Worm (Caenorhabditis elegans) whole organism, L2 larva: ENCODE measurements around the gene ndnf-1.

ENCODE experiments used
- C34F6.9 ChIP-seq: fragments of 150-350 bp; optimal IDR thresholded peaks from 2 replicates; lab custom pipeline; 2014; ENCODE audit warnings: missing biosample characterization, missing genetic modification characterization
- F13H6.1 ChIP-seq: sonication (generic microtip); optimal IDR thresholded peaks from 2 replicates; lab custom pipeline; 2016; ENCODE audit warnings: missing genetic modification characterization, missing compliant biosample characterization
- R02D3.7 ChIP-seq: fragments of 150-350 bp; optimal IDR thresholded peaks from 2 replicates; lab custom pipeline; 2014; ENCODE audit warnings: missing biosample characterization, missing genetic modification characterization
- Y55F3AM.14 ChIP-seq: fragments of 200-800 bp; sonication (Bioruptor generic); optimal IDR thresholded peaks from 2 replicates; lab custom pipeline; 2018; ENCODE audit warnings: mild to moderate bottlenecking, missing genetic modification characterization, missing compliant biosample characterization
- ZK546.5 ChIP-seq: sonication (generic microtip); optimal IDR thresholded peaks from 2 replicates; lab custom pipeline; 2017; ENCODE audit warnings: missing biosample characterization, missing genetic modification characterization
- aly-2 ChIP-seq: fragments of 150-350 bp; optimal IDR thresholded peaks from 2 replicates; lab custom pipeline; 2014; ENCODE audit warnings: missing biosample characterization, missing genetic modification characterization
- ama-1 ChIP-seq: fragments of 150-350 bp; optimal IDR thresholded peaks from 2 replicates; lab custom pipeline; 2018; ENCODE audit warnings: inconsistent platforms
- blmp-1 ChIP-seq: sonication (generic microtip); optimal IDR thresholded peaks from 2 replicates; lab custom pipeline; 2017; ENCODE audit warnings: missing genetic modification characterization, mild to moderate bottlenecking, missing compliant biosample characterization, antibody characterized with exemption, moderate library complexity; ENCODE audit not compliant: insufficient read depth
- ceh-16 ChIP-seq: fragments of 150-350 bp; optimal IDR thresholded peaks from 2 replicates; lab custom pipeline; 2014; ENCODE audit warnings: missing biosample characterization, missing genetic modification characterization
- egl-27 ChIP-seq: sonication (generic microtip); optimal IDR thresholded peaks from 3 replicates; lab custom pipeline; 2017; ENCODE audit warnings: missing biosample characterization, missing genetic modification reagents, missing genetic modification characterization
- elt-1 ChIP-seq: fragments of 150-350 bp; optimal IDR thresholded peaks from 2 replicates; lab custom pipeline; 2014; ENCODE audit warnings: missing biosample characterization, missing genetic modification characterization
- elt-3 ChIP-seq: sonication (generic microtip); optimal IDR thresholded peaks from 2 replicates; lab custom pipeline; 2017; ENCODE audit warnings: missing biosample characterization, missing genetic modification characterization
- fos-1 ChIP-seq: fragments of 150-350 bp; optimal IDR thresholded peaks from 2 replicates; lab custom pipeline; 2014; ENCODE audit warnings: missing biosample characterization, missing genetic modification characterization
- gmeb-1 ChIP-seq: fragments of 150-350 bp; optimal IDR thresholded peaks from 2 replicates; lab custom pipeline; 2014; ENCODE audit warnings: missing biosample characterization, missing genetic modification characterization
- lin-11 ChIP-seq: fragments of 150-350 bp; sonication (generic microtip); optimal IDR thresholded peaks from 2 replicates; lab custom pipeline; 2014; ENCODE audit warnings: missing biosample characterization, missing genetic modification characterization, inconsistent platforms, mixed read lengths
- lin-13 ChIP-seq: fragments of 150-350 bp; optimal IDR thresholded peaks from 2 replicates; lab custom pipeline; 2014; ENCODE audit warnings: missing biosample characterization, missing genetic modification reagents, missing genetic modification characterization
- lsy-2 ChIP-seq, 2 experiments: fragments of 150-350 bp in 1 of 2; sonication (generic microtip) in 1 of 2; optimal IDR thresholded peaks; 2 replicates each; lab custom pipeline; 2014 to 2017; ENCODE audit warnings: missing biosample characterization in 2 of 2, missing genetic modification characterization in 2 of 2
- mbf-1 ChIP-seq: sonication (generic microtip); optimal IDR thresholded peaks from 2 replicates; lab custom pipeline; 2017; ENCODE audit warnings: missing biosample characterization, missing genetic modification characterization
- mdl-1 ChIP-seq, 2 experiments: fragments of 150-350 bp in 1 of 2; sonication (generic microtip) in 1 of 2; optimal IDR thresholded peaks; 2 replicates each; lab custom pipeline; 2017; ENCODE audit warnings: missing biosample characterization in 2 of 2, missing genetic modification characterization in 2 of 2
- nhr-10 ChIP-seq: sonication (generic microtip); optimal IDR thresholded peaks from 2 replicates; lab custom pipeline; 2017; ENCODE audit warnings: missing biosample characterization, missing genetic modification characterization
- nhr-12 ChIP-seq: fragments of 150-350 bp; optimal IDR thresholded peaks from 2 replicates; lab custom pipeline; 2014; ENCODE audit warnings: missing biosample characterization, missing genetic modification characterization
- nhr-129 ChIP-seq: fragments of 150-350 bp; optimal IDR thresholded peaks from 2 replicates; lab custom pipeline; 2014; ENCODE audit warnings: missing biosample characterization, missing genetic modification characterization
- nhr-21 ChIP-seq: fragments of 150-350 bp; optimal IDR thresholded peaks from 2 replicates; lab custom pipeline; 2014; ENCODE audit warnings: missing biosample characterization, missing genetic modification characterization
- nhr-25 ChIP-seq: fragments of 150-350 bp; sonication (generic microtip); optimal IDR thresholded peaks from 3 replicates; lab custom pipeline; 2014; ENCODE audit warnings: missing biosample characterization, missing genetic modification characterization
- peb-1 ChIP-seq: fragments of 150-350 bp; optimal IDR thresholded peaks from 2 replicates; lab custom pipeline; 2014; ENCODE audit warnings: missing biosample characterization, missing genetic modification characterization
- snpc-4 ChIP-seq: fragments of 150-350 bp; optimal IDR thresholded peaks from 2 replicates; lab custom pipeline; 2014; ENCODE audit warnings: missing biosample characterization, missing genetic modification characterization
- unc-39 ChIP-seq: fragments of 150-350 bp; optimal IDR thresholded peaks from 2 replicates; lab custom pipeline; 2014; ENCODE audit warnings: missing biosample characterization, missing genetic modification characterization
- unc-55 ChIP-seq: fragments of 150-350 bp; sonication (generic microtip); optimal IDR thresholded peaks from 3 replicates; lab custom pipeline; 2014; ENCODE audit warnings: missing biosample characterization, missing genetic modification reagents, missing genetic modification characterization
- ztf-11 ChIP-seq: sonication (generic microtip); optimal IDR thresholded peaks from 2 replicates; lab custom pipeline; 2017; ENCODE audit warnings: missing biosample characterization, missing genetic modification characterization
- ztf-4 ChIP-seq: fragments of 150-350 bp; optimal IDR thresholded peaks from 2 replicates; lab custom pipeline; 2014; ENCODE audit warnings: missing biosample characterization, missing genetic modification characterization

Gene ndnf-1

DNA sequence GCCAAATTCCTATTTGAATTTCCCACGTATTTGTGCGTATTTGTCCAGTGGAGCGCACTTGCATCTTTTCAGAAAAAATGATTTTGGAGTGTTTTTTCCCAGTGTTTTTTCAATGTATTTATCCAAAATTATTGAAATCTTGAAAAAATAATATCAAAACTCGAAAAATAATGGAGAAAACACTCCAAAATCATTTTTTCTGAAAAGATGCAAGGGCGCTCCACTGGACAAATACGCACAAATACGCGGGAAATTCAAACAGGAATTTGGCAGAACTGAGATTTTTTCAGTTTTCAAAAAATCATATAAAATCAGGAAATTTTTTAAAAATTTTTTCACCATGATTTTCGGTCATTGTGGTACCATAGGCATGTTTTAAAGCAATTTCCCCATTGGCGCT, 17.1 kb downstream of the ndnf-1 start:
- TF ChIP-seq elt-3 (tag; lab: Kevin White, UChicago): no peak
- peak; percentile 9 for TF ChIP-seq gmeb-1 (tag; lab: Kevin White, UChicago)

ce11 chrIV:3008828-3009227, 19.9 kb downstream of the ndnf-1 start, which contains the start of gene Y54G2A.73:
Gene Y54G2A.73 (minus strand): TSS chrIV:3008892.
- TF ChIP-seq ZK546.5 (tag; lab: Kevin White, UChicago): no peak
- no peak for TF ChIP-seq nhr-21
- no peak for TF ChIP-seq lin-11 (tag; lab: Kevin White, UChicago)
- no peak for TF ChIP-seq nhr-10 (tag; lab: Kevin White, UChicago)
- TF ChIP-seq aly-2 (tag; lab: Kevin White, UChicago): no peak
- TF ChIP-seq fos-1 (tag; lab: Kevin White, UChicago): no peak
- TF ChIP-seq C34F6.9 (tag; lab: Kevin White, UChicago): no peak
- no peak for TF ChIP-seq Y55F3AM.14 (GFP tag; lab: Kevin White, UChicago)
- TF ChIP-seq ztf-11 (tag; lab: Kevin White, UChicago): no peak
- no peak for TF ChIP-seq unc-39 (tag; lab: Kevin White, UChicago)
- no peak for TF ChIP-seq elt-1 (tag; lab: Kevin White, UChicago)
- TF ChIP-seq mdl-1 (tag; optimal IDR thresholded peaks at IDR 0.05; lab: Kevin White, UChicago): no peak
- TF ChIP-seq, all 48 proteins: peak for 0

- TF ChIP-seq unc-55 (GFP tag; lab: Kevin White, UChicago): peak; percentile 56
- TF ChIP-seq R02D3.7 (tag; lab: Kevin White, UChicago): no peak
- no peak for TF ChIP-seq lin-13
- TF ChIP-seq ceh-16 (tag; lab: Kevin White, UChicago): no peak
- TF ChIP-seq ztf-4 (tag; lab: Kevin White, UChicago): no peak
Measured at ce11 chrIV:3002807-3003206, 25.9 kb downstream of the ndnf-1 start.

DNA sequence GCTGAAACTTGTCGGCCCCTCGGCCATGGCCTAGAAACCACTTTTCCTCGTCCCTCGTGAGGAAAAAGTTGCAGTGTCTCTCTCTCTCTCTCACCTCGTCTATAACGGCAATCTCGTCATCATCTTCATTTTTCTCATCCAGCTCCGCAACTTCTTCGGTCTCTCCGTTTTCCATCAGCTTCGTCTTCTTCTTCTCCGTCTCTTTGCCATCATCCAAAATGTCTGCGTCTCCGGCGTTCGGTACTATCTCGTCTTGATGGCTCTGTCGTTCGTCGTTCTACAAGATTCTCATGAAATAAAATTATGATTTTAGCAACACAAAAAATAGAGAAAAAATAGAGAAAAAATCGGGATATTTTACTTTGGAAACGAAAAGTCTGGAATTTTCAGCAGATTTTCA, 27.2 kb downstream of the ndnf-1 start:
- TF ChIP-seq lsy-2 (tag; optimal IDR thresholded peaks at IDR 0.05; lab: Kevin White, UChicago) (peak in 1 of 2 experiments; percentile 2), unc-55 (GFP tag; lab: Kevin White, UChicago) (peak; percentile 56), mbf-1 (tag; lab: Kevin White, UChicago) (no peak), C34F6.9 (tag; lab: Kevin White, UChicago) (peak; percentile 38), mdl-1 (tag; optimal IDR thresholded peaks at IDR 0.05; lab: Kevin White, UChicago) (no peak)

ce11 chrIV:2998597-2999161, 30.1 kb downstream of the ndnf-1 start:
- TF ChIP-seq Y55F3AM.14 (GFP tag; lab: Kevin White, UChicago): no peak
- TF ChIP-seq ama-1 (lab: Kevin White, UChicago): no peak
- TF ChIP-seq C34F6.9 (tag; lab: Kevin White, UChicago): peak; percentile 24
- no peak for TF ChIP-seq peb-1 (tag; lab: Kevin White, UChicago)
- peak; percentile 76 for TF ChIP-seq unc-55 (GFP tag; lab: Kevin White, UChicago)
- TF ChIP-seq lin-13: peak; percentile 34
- peak; percentile 5 for TF ChIP-seq nhr-25 (tag; lab: Kevin White, UChicago)
- no peak for TF ChIP-seq elt-1 (tag; lab: Kevin White, UChicago)
- TF ChIP-seq nhr-129 (tag; lab: Kevin White, UChicago): peak; percentile 47
- TF ChIP-seq blmp-1 (tag; lab: Kevin White, UChicago): peak; percentile 97
- TF ChIP-seq F13H6.1 (tag; lab: Kevin White, UChicago): peak; percentile 72
- peak; percentile 29 for TF ChIP-seq snpc-4 (tag; lab: Kevin White, UChicago)
- no peak for TF ChIP-seq ceh-16 (tag; lab: Kevin White, UChicago)
- no peak for TF ChIP-seq nhr-12 (tag; lab: Kevin White, UChicago)

DNA sequence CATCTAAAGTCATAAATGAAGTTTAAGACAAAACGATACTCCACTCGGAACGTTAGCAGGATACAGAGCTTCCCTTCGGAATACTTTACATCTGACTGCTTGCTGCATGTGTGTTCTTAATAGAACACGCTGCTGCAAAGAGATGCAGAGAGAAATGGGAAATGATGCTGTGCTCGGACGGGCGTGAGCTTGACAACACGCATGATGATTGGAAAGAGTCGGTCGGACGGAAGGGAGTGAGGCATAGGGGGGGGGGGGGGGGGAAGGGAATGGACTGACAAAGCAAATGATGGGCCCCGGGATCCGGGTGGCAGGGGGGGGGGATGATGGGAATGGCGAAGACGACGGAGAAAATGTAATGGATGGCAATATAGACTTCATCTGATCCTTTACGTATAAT, 31.4 kb downstream of the ndnf-1 start:
- TF ChIP-seq egl-27 (tag; lab: Kevin White, UChicago) (no peak), unc-55 (GFP tag; lab: Kevin White, UChicago) (peak; percentile 17)
